Fruit fly (Drosophila melanogaster) whole organism, embryonic: ENCODE data around the gene mRRF2.
A peak's percentile ranks its signal among the peaks of the same experiment; 100 is the strongest.

Source experiments
- Adf1 ChIP-seq: fragments of 200-800 bp; sonication (Bioruptor generic); IDR thresholded peaks from 2 replicates; pipeline ENCODE4 v1.3.6; 2022; ENCODE audit warnings: missing biosample characterization, missing genetic modification characterization
- Bgb ChIP-seq: fragments of 200-800 bp; sonication (Bioruptor generic); IDR thresholded peaks from 2 replicates; pipeline ENCODE4 v1.3.6; 2022; ENCODE audit warnings: missing biosample characterization, missing genetic modification characterization; ENCODE audit not compliant: partially characterized antibody
- BtbVII ChIP-seq: fragments of 200-800 bp; sonication (Bioruptor generic); optimal IDR thresholded peaks from 3 replicates; lab custom pipeline; 2017; ENCODE audit warnings: missing biosample characterization, mild to moderate bottlenecking, missing genetic modification characterization
- CG10565 ChIP-seq: fragments of 200-800 bp; sonication (Bioruptor generic); optimal IDR thresholded peaks from 3 replicates; lab custom pipeline; 2016; ENCODE audit warnings: missing biosample characterization, mild to moderate bottlenecking, missing genetic modification characterization
- CG12744 ChIP-seq: fragments of 200-800 bp; sonication (Bioruptor generic); optimal IDR thresholded peaks from 2 replicates; lab custom pipeline; 2016; ENCODE audit warnings: missing biosample characterization, missing genetic modification characterization
- CG18599 ChIP-seq: fragments of 200-800 bp; sonication (Bioruptor generic); optimal IDR thresholded peaks from 3 replicates; lab custom pipeline; 2017; ENCODE audit warnings: missing biosample characterization, missing genetic modification characterization, mild to moderate bottlenecking, moderate library complexity, missing genetic modification reagents
- CG2116 ChIP-seq: fragments of 200-800 bp; sonication (Bioruptor generic); optimal IDR thresholded peaks from 3 replicates; lab custom pipeline; 2018; ENCODE audit warnings: missing biosample characterization, mild to moderate bottlenecking, missing genetic modification characterization
- CG2120 ChIP-seq: fragments of 200-800 bp; sonication (Bioruptor generic); optimal IDR thresholded peaks from 3 replicates; lab custom pipeline; 2016; ENCODE audit warnings: missing biosample characterization, missing genetic modification characterization
- CG31388 ChIP-seq: fragments of 200-800 bp; sonication (Bioruptor generic); optimal IDR thresholded peaks from 2 replicates; lab custom pipeline; 2016; ENCODE audit warnings: missing biosample characterization, missing genetic modification characterization
- CG4404 ChIP-seq: fragments of 200-800 bp; sonication (Bioruptor generic); IDR thresholded peaks from 2 replicates; pipeline ENCODE4 v1.3.6; 2022; ENCODE audit warnings: missing biosample characterization, missing genetic modification characterization
- CG6765 ChIP-seq: fragments of 200-800 bp; sonication (Bioruptor generic); optimal IDR thresholded peaks from 3 replicates; lab custom pipeline; 2017; ENCODE audit warnings: missing biosample characterization, mild to moderate bottlenecking, missing genetic modification characterization
- CG6791 ChIP-seq: fragments of 200-800 bp; sonication (Bioruptor generic); IDR thresholded peaks from 3 replicates; pipeline ENCODE4 v1.3.6; 2022; ENCODE audit warnings: missing biosample characterization, missing genetic modification characterization; ENCODE audit not compliant: partially characterized antibody
- CG8290 ChIP-seq, 3 experiments: fragments of 200-800 bp; sonication (Bioruptor generic); optimal IDR thresholded peaks; 2 replicates each; lab custom pipeline; 2016 to 2019; ENCODE audit warnings: missing biosample characterization in 3 of 3, missing genetic modification characterization in 3 of 3, mild to moderate bottlenecking in 2 of 3, moderate library complexity in 1 of 3
- Camta ChIP-seq: fragments of 200-800 bp; sonication (Bioruptor generic); optimal IDR thresholded peaks from 2 replicates; lab custom pipeline; 2016; ENCODE audit warnings: missing biosample characterization, missing genetic modification characterization
- Dip3 ChIP-seq: fragments of 200-800 bp; sonication (Bioruptor generic); optimal IDR thresholded peaks from 3 replicates; lab custom pipeline; 2016; ENCODE audit warnings: missing biosample characterization, missing genetic modification characterization
- Eip74EF ChIP-seq, 2 experiments: fragments of 200-800 bp in 1 of 2; fragments of >200 bp in 1 of 2; sonication (Bioruptor generic) in 1 of 2; optimal IDR thresholded peaks; 2 replicates each; lab custom pipeline; 2017 to 2019; ENCODE audit warnings: missing biosample characterization in 2 of 2, missing genetic modification characterization in 2 of 2, mild to moderate bottlenecking in 1 of 2, moderate library complexity in 1 of 2
- Gsc ChIP-seq: fragments of 200-800 bp; sonication (Bioruptor generic); IDR thresholded peaks from 2 replicates; pipeline ENCODE4 v1.3.6; 2022; ENCODE audit warnings: missing biosample characterization, missing genetic modification characterization
- Hr3 ChIP-seq: fragments of 200-800 bp; sonication (Bioruptor generic); optimal IDR thresholded peaks from 3 replicates; lab custom pipeline; 2016; ENCODE audit warnings: missing biosample characterization, missing genetic modification characterization
- Jarid2 ChIP-seq: fragments of 200-800 bp; sonication (Bioruptor generic); optimal IDR thresholded peaks from 3 replicates; lab custom pipeline; 2017; ENCODE audit warnings: mild to moderate bottlenecking, missing biosample characterization, missing genetic modification reagents, missing genetic modification characterization
- Lhr ChIP-seq: fragments of 200-800 bp; sonication (Bioruptor generic); optimal IDR thresholded peaks from 3 replicates; lab custom pipeline; 2017; ENCODE audit warnings: mild to moderate bottlenecking, missing biosample characterization, missing genetic modification reagents, missing genetic modification characterization
- Med ChIP-seq: fragments of 200-800 bp; sonication (Bioruptor generic); peaks from one replicate; lab custom pipeline; 2016; ENCODE audit warnings: missing biosample characterization, missing genetic modification characterization, mild to moderate bottlenecking, inconsistent platforms, moderate library complexity
- Rfx ChIP-seq: fragments of 200-800 bp; sonication (Bioruptor generic); IDR thresholded peaks from 2 replicates; pipeline ENCODE4 v1.3.6; 2022; ENCODE audit warnings: missing biosample characterization, missing genetic modification characterization
- Six4 ChIP-seq: fragments of 200-800 bp; sonication (Bioruptor generic); optimal IDR thresholded peaks from 2 replicates; lab custom pipeline; 2016; ENCODE audit warnings: missing biosample characterization, missing genetic modification characterization
- Usf ChIP-seq: fragments of 200-800 bp; sonication (Bioruptor generic); optimal IDR thresholded peaks from 2 replicates; lab custom pipeline; 2017; ENCODE audit warnings: missing genotype, missing biosample characterization, missing genetic modification characterization
- chinmo ChIP-seq: fragments of 200-800 bp; sonication (Bioruptor generic); IDR thresholded peaks from 4 replicates; pipeline ENCODE4 v1.3.6; 2022; ENCODE audit warnings: missing biosample characterization, missing genetic modification characterization; ENCODE audit not compliant: partially characterized antibody
- corto ChIP-seq: fragments of 200-800 bp; sonication (Bioruptor generic); optimal IDR thresholded peaks from 2 replicates; lab custom pipeline; 2016; ENCODE audit warnings: missing biosample characterization, mild to moderate bottlenecking, missing genetic modification characterization, moderate library complexity
- dmrt11E ChIP-seq: fragments of 200-800 bp; sonication (Bioruptor generic); optimal IDR thresholded peaks from 3 replicates; lab custom pipeline; 2018; ENCODE audit warnings: missing biosample characterization, mild to moderate bottlenecking, missing genetic modification characterization, moderate library complexity
- fd102C ChIP-seq: fragments of 200-800 bp; sonication (Bioruptor generic); optimal IDR thresholded peaks from 2 replicates; lab custom pipeline; 2018; ENCODE audit warnings: missing biosample characterization, mild to moderate bottlenecking, missing genetic modification characterization, moderate library complexity
- fd64A ChIP-seq: fragments of 200-800 bp; sonication (Bioruptor generic); optimal IDR thresholded peaks from 3 replicates; lab custom pipeline; 2018; ENCODE audit warnings: missing biosample characterization, mild to moderate bottlenecking, missing genetic modification characterization
- grn ChIP-seq: fragments of 200-800 bp; sonication (Bioruptor generic); optimal IDR thresholded peaks from 3 replicates; lab custom pipeline; 2017; ENCODE audit warnings: missing biosample characterization, missing genetic modification characterization
- hbn ChIP-seq: fragments of 200-800 bp; sonication (Bioruptor generic); IDR thresholded peaks from 2 replicates; pipeline ENCODE4 v1.3.6; 2022; ENCODE audit warnings: missing biosample characterization, missing genetic modification characterization; ENCODE audit not compliant: partially characterized antibody
- hkb ChIP-seq, 2 experiments: fragments of 200-800 bp in 1 of 2; fragments of >200 bp in 1 of 2; sonication (Bioruptor generic) in 1 of 2; IDR thresholded peaks in 1 of 2; optimal IDR thresholded peaks in 1 of 2; 2 replicates each; pipeline versions ENCODE4 v1.3.6 to Lab custom; 2017 to 2022; ENCODE audit warnings: missing biosample characterization in 1 of 2, missing genetic modification characterization in 1 of 2
- insv ChIP-seq, 2 experiments: fragments of 200-800 bp; sonication (Bioruptor generic); optimal IDR thresholded peaks; 3 replicates each; lab custom pipeline; 2016 to 2018; ENCODE audit warnings: missing biosample characterization in 2 of 2, missing genetic modification characterization in 2 of 2
- lab ChIP-seq: fragments of 200-800 bp; sonication (Bioruptor generic); optimal IDR thresholded peaks from 3 replicates; lab custom pipeline; 2017; ENCODE audit warnings: missing biosample characterization, missing genetic modification characterization, mild to moderate bottlenecking, moderate library complexity, missing genetic modification reagents
- lbe ChIP-seq: fragments of 200-800 bp; sonication (Bioruptor generic); optimal IDR thresholded peaks from 2 replicates; lab custom pipeline; 2016; ENCODE audit warnings: missing biosample characterization, mild to moderate bottlenecking, missing genetic modification characterization
- mld ChIP-seq: fragments of 200-800 bp; sonication (Bioruptor generic); IDR thresholded peaks from 3 replicates; pipeline ENCODE4 v1.3.6; 2022; ENCODE audit warnings: missing biosample characterization, missing genetic modification characterization; ENCODE audit not compliant: partially characterized antibody
- oc ChIP-seq: fragments of 200-800 bp; sonication (Bioruptor generic); optimal IDR thresholded peaks from 2 replicates; lab custom pipeline; 2018; ENCODE audit warnings: missing biosample characterization, mild to moderate bottlenecking, missing genetic modification characterization, moderate library complexity
- phol ChIP-seq: fragments of 200-800 bp; sonication (Bioruptor generic); optimal IDR thresholded peaks from 3 replicates; lab custom pipeline; 2018; ENCODE audit warnings: missing biosample characterization, mild to moderate bottlenecking, missing genetic modification characterization, moderate library complexity
- ranshi ChIP-seq: fragments of 200-800 bp; sonication (Bioruptor generic); IDR thresholded peaks from 2 replicates; pipeline ENCODE4 v1.3.6; 2022; ENCODE audit warnings: missing biosample characterization, missing genetic modification characterization
- sd ChIP-seq: fragments of 200-800 bp; sonication (Bioruptor generic); optimal IDR thresholded peaks from 3 replicates; lab custom pipeline; 2018; ENCODE audit warnings: missing biosample characterization, mild to moderate bottlenecking, missing genetic modification characterization, moderate library complexity
- slbo ChIP-seq: fragments of 200-800 bp; sonication (Bioruptor generic); IDR thresholded peaks from 2 replicates; pipeline ENCODE4 v1.3.6; 2022; ENCODE audit warnings: missing biosample characterization, missing genetic modification characterization
- tap ChIP-seq: fragments of 200-800 bp; optimal IDR thresholded peaks from 3 replicates; lab custom pipeline; 2019; ENCODE audit warnings: missing biosample characterization, mild to moderate bottlenecking, missing genetic modification characterization, moderate library complexity
- tin ChIP-seq: fragments of 200-800 bp; sonication (Bioruptor generic); optimal IDR thresholded peaks from 3 replicates; lab custom pipeline; 2016; ENCODE audit warnings: missing biosample characterization, missing genetic modification characterization
- tll ChIP-seq, 2 experiments: fragments of 200-800 bp in 1 of 2; fragments of >200 bp in 1 of 2; sonication (Bioruptor generic) in 1 of 2; optimal IDR thresholded peaks; 2 replicates each; lab custom pipeline; 2017 to 2019; ENCODE audit warnings: missing biosample characterization in 2 of 2, missing genetic modification characterization in 2 of 2, mild to moderate bottlenecking in 1 of 2, moderate library complexity in 1 of 2
- ttk ChIP-seq: fragments of 200-800 bp; sonication (Bioruptor generic); IDR thresholded peaks from 2 replicates; pipeline ENCODE4 v2.1.2; 2022; ENCODE audit warnings: missing biosample characterization, missing genetic modification characterization
- vnd ChIP-seq: fragments of 200-800 bp; sonication (Bioruptor generic); IDR thresholded peaks from 3 replicates; pipeline ENCODE4 v1.3.6; 2022; ENCODE audit warnings: missing biosample characterization, missing genetic modification characterization; ENCODE audit not compliant: partially characterized antibody
- z ChIP-seq: fragments of 200-800 bp; sonication (Bioruptor generic); IDR thresholded peaks from 3 replicates; pipeline ENCODE4 v1.3.6; 2022; ENCODE audit warnings: missing biosample characterization, missing genetic modification characterization

Gene mRRF2

dm6 chr3R:22635684-22636566 lies 22.4 kb downstream of the mRRF2 start (continued):
- TF ChIP-seq CG18599 (GFP tag; lab: Kevin White, UChicago) (no peak), CG4404 (GFP tag; lab: Robert Waterston, UW) (no peak), corto (peak; percentile 55), Usf (no peak), CG6791 (no peak), Six4 (no peak), CG2116 (GFP tag; lab: Kevin White, UChicago) (no peak), Adf1 (GFP tag; lab: Robert Waterston, UW) (peak; percentile 26; the same call in 1 of the 2 replicates), Eip74EF (GFP tag; optimal IDR thresholded peaks at IDR 0.05; lab: Kevin White, UChicago) (peak in 1 of 2 experiments; percentile 10), hbn (GFP tag; lab: Robert Waterston, UW) (no peak), dmrt11E (tag; lab: Kevin White, UChicago) (no peak), lab (GFP tag; lab: Kevin White, UChicago) (peak; percentile 62), sd (tag; lab: Kevin White, UChicago) (peak; percentile 94), grn (GFP tag; lab: Kevin White, UChicago) (peak; percentile 0), CG10565 (GFP tag; lab: Kevin White, UChicago) (no peak), Lhr (GFP tag; lab: Kevin White, UChicago) (no peak), ranshi (GFP tag; lab: Robert Waterston, UW) (no peak), tll (GFP tag; optimal IDR thresholded peaks at IDR 0.05; lab: Kevin White, UChicago) (no peak), ttk (GFP tag; lab: Robert Waterston, UW) (no peak), tin (GFP tag; lab: Kevin White, UChicago) (no peak), CG6765 (GFP tag; lab: Kevin White, UChicago) (peak; percentile 45), CG12744 (no peak), mld (GFP tag; lab: Robert Waterston, UW) (no peak), z (GFP tag; lab: Robert Waterston, UW) (0 out of 3 replicates have a peak, but pooled peaks have one; percentile 12), chinmo (GFP tag; lab: Robert Waterston, UW) (peak; percentile 83; the same call in 2 of the 4 replicates), CG31388 (GFP tag; lab: Kevin White, UChicago) (no peak), Jarid2 (GFP tag; lab: Kevin White, UChicago) (peak; percentile 71), Dip3 (GFP tag; lab: Kevin White, UChicago) (no peak), insv (GFP tag; optimal IDR thresholded peaks at IDR 0.05; lab: Kevin White, UChicago) (no peak), fd102C (no peak), oc (tag; lab: Kevin White, UChicago) (no peak)

dm6 chr3R:22636567-22636889 lies 23.0 kb downstream of the mRRF2 start:
- TF ChIP-seq lab (GFP tag; lab: Kevin White, UChicago) (no peak), vnd (GFP tag; lab: Robert Waterston, UW) (peak; percentile 6; the same call in 1 of the 3 replicates), Rfx (0 out of 2 replicates have a peak, but pooled peaks have one; percentile 14), hkb (optimal IDR thresholded peaks at IDR 0.05; lab: Kevin White, UChicago) (no peak), hkb (GFP tag; IDR thresholded peaks at IDR 0.05; lab: Robert Waterston, UW) (peak; percentile 24; the same call in 1 of the 2 replicates), Bgb (peak; percentile 15; the same call in 1 of the 2 replicates), Med (GFP tag; lab: Kevin White, UChicago) (peak; percentile 47), BtbVII (GFP tag; lab: Kevin White, UChicago) (no peak), fd64A (GFP tag; lab: Kevin White, UChicago) (no peak), Camta (GFP tag; lab: Kevin White, UChicago) (no peak), tap (no peak), Gsc (GFP tag; lab: Robert Waterston, UW) (no peak), CG8290 (GFP tag; optimal IDR thresholded peaks at IDR 0.05; lab: Kevin White, UChicago) (no peak), CG8290 (tag; optimal IDR thresholded peaks at IDR 0.05; lab: Kevin White, UChicago) (peak in 1 of 2 experiments; percentile 13), lbe (GFP tag; lab: Kevin White, UChicago) (peak; percentile 8), slbo (peak; percentile 37; the same call in 1 of the 2 replicates), Hr3 (GFP tag; lab: Kevin White, UChicago) (no peak), phol (no peak), CG2120 (GFP tag; lab: Kevin White, UChicago) (peak; percentile 37)
